Fruit fly (Drosophila melanogaster): Measurements from ENCODE around the gene Grx1.

DNA sequence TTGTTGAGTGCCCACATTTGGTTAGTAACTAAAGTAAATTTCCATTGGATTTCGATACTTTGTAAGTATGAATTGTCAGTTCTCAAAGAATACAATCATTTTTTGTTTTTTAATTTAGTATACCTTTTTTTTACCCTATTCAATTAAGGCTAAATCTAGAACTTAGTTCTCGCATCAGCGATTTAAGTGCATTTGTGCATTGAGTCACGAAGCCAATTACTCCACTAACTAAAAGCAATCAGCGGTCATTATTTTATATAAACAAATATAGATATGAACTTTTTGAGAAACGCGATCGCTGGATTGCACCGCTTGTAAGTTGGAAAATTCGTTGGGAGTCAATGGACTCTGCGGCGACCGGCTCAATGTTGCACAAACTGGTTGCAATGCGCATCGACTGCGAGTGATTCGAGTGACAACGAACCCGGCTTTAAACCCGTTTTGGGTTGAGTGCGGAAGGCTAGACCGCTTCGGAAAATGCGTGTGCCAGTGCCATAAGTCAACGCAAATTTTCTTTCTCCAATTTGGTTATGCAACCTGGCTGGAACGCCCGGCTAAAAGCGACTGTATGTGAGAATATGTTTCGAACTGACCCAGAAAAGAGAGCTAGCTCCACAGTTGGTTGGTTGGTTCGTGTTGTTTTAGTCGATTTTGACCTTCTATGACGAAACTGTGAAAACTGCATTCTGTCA lies 45.0 kb upstream of the Grx1 start:
- TF ChIP-seq CG8478 (optimal IDR thresholded peaks at IDR 0.05), result no peak
- no peak for TF ChIP-seq CTCF (optimal IDR thresholded peaks at IDR 0.05)
